Worm (Caenorhabditis elegans) whole organism, midembryonic: Measurements from ENCODE around the gene Y48E1B.3.

Source experiments
- flt-1 ChIP-seq: fragments of 200-800 bp; sonication (Bioruptor generic); IDR thresholded peaks from 2 replicates; pipeline ENCODE4 v1.3.6; 2022; ENCODE audit warnings: missing genetic modification characterization, missing compliant biosample characterization
- ztf-29 ChIP-seq: fragments of 200-800 bp; sonication (Bioruptor generic); IDR thresholded peaks from 2 replicates; pipeline ENCODE4 v1.3.6; 2022; ENCODE audit warnings: missing genetic modification reagents, missing genetic modification characterization, missing compliant biosample characterization

ce11 chrII:13596505-13596977, 28.8 kb upstream of the Y48E1B.3 start, which contains the start of the genes fbxc-23 and csc-1:
- TF ChIP-seq flt-1 (GFP tag; lab: Robert Waterston, UW) (no peak), ztf-29 (GFP tag; lab: Robert Waterston, UW) (no peak)
